Fruit fly (Drosophila melanogaster) whole organism, prepupa: ENCODE data around the gene Jon25Bii.

Experiments used
- Blimp-1 ChIP-seq: fragments of 200-800 bp; sonication (Bioruptor generic); optimal IDR thresholded peaks from 3 replicates; lab custom pipeline; 2017; ENCODE audit warnings: missing biosample characterization, missing genetic modification characterization, mild to moderate bottlenecking, moderate library complexity, missing genetic modification reagents
- CG11294 ChIP-seq: fragments of 200-800 bp; sonication (Bioruptor generic); IDR thresholded peaks from 2 replicates; pipeline ENCODE4 v1.3.6; 2022; ENCODE audit warnings: missing biosample characterization, missing genetic modification characterization
- CG11902 ChIP-seq: fragments of 200-800 bp; sonication (Bioruptor generic); optimal IDR thresholded peaks from 3 replicates; lab custom pipeline; 2016; ENCODE audit warnings: missing biosample characterization, missing genetic modification characterization
- CG15336 ChIP-seq: fragments of 200-800 bp; sonication (Bioruptor generic); IDR thresholded peaks from 2 replicates; pipeline ENCODE4 v1.3.6; 2022; ENCODE audit warnings: missing biosample characterization, missing genetic modification characterization
- CG1621 ChIP-seq: fragments of 200-800 bp; sonication (Bioruptor generic); optimal IDR thresholded peaks from 3 replicates; lab custom pipeline; 2018; ENCODE audit warnings: missing biosample characterization, mild to moderate bottlenecking, missing genetic modification characterization
- CG16779 ChIP-seq: fragments of 200-800 bp; sonication (Bioruptor generic); optimal IDR thresholded peaks from 3 replicates; lab custom pipeline; 2017; ENCODE audit warnings: missing biosample characterization, mild to moderate bottlenecking, missing genetic modification characterization
- CG3032 ChIP-seq: fragments of 200-800 bp; optimal IDR thresholded peaks from 2 replicates; lab custom pipeline; 2019; ENCODE audit warnings: missing biosample characterization, mild to moderate bottlenecking, missing genetic modification characterization, moderate library complexity
- CG32006 ChIP-seq: fragments of 200-800 bp; sonication (Bioruptor generic); optimal IDR thresholded peaks from 3 replicates; lab custom pipeline; 2017; ENCODE audit warnings: missing biosample characterization, mild to moderate bottlenecking, missing genetic modification characterization
- CG3919 ChIP-seq: fragments of 200-800 bp; sonication (Bioruptor generic); optimal IDR thresholded peaks from 3 replicates; lab custom pipeline; 2016; ENCODE audit warnings: missing biosample characterization, missing genetic modification characterization
- CG6163 ChIP-seq: fragments of 200-800 bp; sonication (Bioruptor generic); IDR thresholded peaks from 3 replicates; pipeline ENCODE4 v1.3.6; 2022; ENCODE audit warnings: missing biosample characterization, missing genetic modification characterization
- CG6276 ChIP-seq: fragments of 200-800 bp; sonication (Bioruptor generic); optimal IDR thresholded peaks from 2 replicates; lab custom pipeline; 2017; ENCODE audit warnings: missing biosample characterization, mild to moderate bottlenecking, missing genetic modification characterization
- CG6854 ChIP-seq: fragments of 200-800 bp; sonication (Bioruptor generic); optimal IDR thresholded peaks from 2 replicates; lab custom pipeline; 2017; ENCODE audit warnings: missing biosample characterization, mild to moderate bottlenecking, missing genetic modification characterization
- CG7368 ChIP-seq: fragments of 200-800 bp; sonication (Bioruptor generic); optimal IDR thresholded peaks from 3 replicates; lab custom pipeline; 2016; ENCODE audit warnings: missing biosample characterization, missing genetic modification characterization
- CG8632 ChIP-seq: fragments of 200-800 bp; sonication (Bioruptor generic); optimal IDR thresholded peaks from 3 replicates; lab custom pipeline; 2016; ENCODE audit warnings: missing biosample characterization, missing genetic modification characterization
- CG9139 ChIP-seq: fragments of 200-800 bp; sonication (Bioruptor generic); optimal IDR thresholded peaks from 3 replicates; lab custom pipeline; 2017; ENCODE audit warnings: missing biosample characterization, mild to moderate bottlenecking, missing genetic modification characterization
- Eip78C ChIP-seq: fragments of 200-800 bp; sonication (Bioruptor generic); peaks from one replicate; lab custom pipeline; 2016; ENCODE audit warnings: missing biosample characterization, missing genetic modification characterization
- Gug ChIP-seq: fragments of 200-800 bp; sonication (Bioruptor generic); IDR thresholded peaks from 2 replicates; pipeline ENCODE4 v1.3.6; 2022; ENCODE audit warnings: missing biosample characterization, missing genetic modification characterization
- Hr39 ChIP-seq: fragments of 200-800 bp; sonication (Bioruptor generic); optimal IDR thresholded peaks from 2 replicates; lab custom pipeline; 2016; ENCODE audit warnings: missing biosample characterization, missing genetic modification characterization
- Hr4 ChIP-seq: fragments of 200-800 bp; sonication (Bioruptor generic); optimal IDR thresholded peaks from 3 replicates; lab custom pipeline; 2016; ENCODE audit warnings: missing biosample characterization, missing genetic modification characterization
- Met ChIP-seq: fragments of 200-800 bp; sonication (Bioruptor generic); optimal IDR thresholded peaks from 3 replicates; lab custom pipeline; 2016; ENCODE audit warnings: missing biosample characterization, missing genetic modification characterization
- OdsH ChIP-seq: fragments of 200-800 bp; sonication (Bioruptor generic); optimal IDR thresholded peaks from 3 replicates; lab custom pipeline; 2016; ENCODE audit warnings: missing biosample characterization, missing genetic modification characterization
- Sox14 ChIP-seq: fragments of 200-800 bp; sonication (Bioruptor generic); optimal IDR thresholded peaks from 3 replicates; lab custom pipeline; 2016; ENCODE audit warnings: missing biosample characterization, missing genetic modification characterization
- achi ChIP-seq: fragments of 200-800 bp; sonication (Bioruptor generic); optimal IDR thresholded peaks from 3 replicates; lab custom pipeline; 2016; ENCODE audit warnings: missing biosample characterization, missing genetic modification characterization
- acj6 ChIP-seq: fragments of 200-800 bp; sonication (Bioruptor generic); optimal IDR thresholded peaks from 3 replicates; lab custom pipeline; 2016; ENCODE audit warnings: missing biosample characterization, missing genetic modification characterization
- dsx ChIP-seq: fragments of 200-800 bp; optimal IDR thresholded peaks from 3 replicates; lab custom pipeline; 2019; ENCODE audit warnings: missing biosample characterization, mild to moderate bottlenecking, missing genetic modification characterization, moderate library complexity; ENCODE audit not compliant: poor library complexity, severe bottlenecking
- eg ChIP-seq: fragments of 200-800 bp; sonication (Bioruptor generic); IDR thresholded peaks from 3 replicates; pipeline ENCODE4 v1.3.6; 2022; ENCODE audit warnings: missing biosample characterization, missing genetic modification characterization
- esn ChIP-seq: fragments of 200-800 bp; sonication (Bioruptor generic); optimal IDR thresholded peaks from 2 replicates; lab custom pipeline; 2016; ENCODE audit warnings: missing biosample characterization, mild to moderate bottlenecking, missing genetic modification characterization, moderate library complexity
- fd59A ChIP-seq: fragments of 200-800 bp; sonication (Bioruptor generic); optimal IDR thresholded peaks from 2 replicates; lab custom pipeline; 2017; ENCODE audit warnings: missing biosample characterization, mild to moderate bottlenecking, missing genetic modification characterization, missing genetic modification reagents
- pdm3 ChIP-seq: fragments of 200-800 bp; sonication (Bioruptor generic); optimal IDR thresholded peaks from 3 replicates; lab custom pipeline; 2016; ENCODE audit warnings: missing biosample characterization, missing genetic modification characterization
- salr ChIP-seq, 2 experiments: fragments of 200-800 bp; sonication (Bioruptor generic); optimal IDR thresholded peaks; 3 replicates each; lab custom pipeline; 2016 to 2018; ENCODE audit warnings: missing biosample characterization in 2 of 2, missing genetic modification characterization in 2 of 2, mild to moderate bottlenecking in 1 of 2
- spab ChIP-seq: fragments of 200-800 bp; sonication (Bioruptor generic); optimal IDR thresholded peaks from 2 replicates; lab custom pipeline; 2017; ENCODE audit warnings: missing biosample characterization, mild to moderate bottlenecking, missing genetic modification characterization, missing genetic modification reagents
- ss ChIP-seq, 2 experiments: fragments of 200-800 bp; sonication (Bioruptor generic); optimal IDR thresholded peaks; 2 replicates in 1 of 2; 3 replicates in 1 of 2; lab custom pipeline; 2017 to 2018; ENCODE audit warnings: mild to moderate bottlenecking in 2 of 2, missing biosample characterization in 2 of 2, missing genetic modification characterization in 2 of 2, moderate library complexity in 1 of 2
- svp ChIP-seq: fragments of 200-800 bp; sonication (Bioruptor generic); peaks from one replicate; lab custom pipeline; 2016; ENCODE audit warnings: missing biosample characterization, missing genetic modification characterization
- vri ChIP-seq: fragments of 200-800 bp; sonication (Bioruptor generic); optimal IDR thresholded peaks from 3 replicates; lab custom pipeline; 2016; ENCODE audit warnings: missing biosample characterization, mild to moderate bottlenecking, missing genetic modification characterization

Gene Jon25Bii

dm6 chr2L:4953086-4953570 is at the start of gene Jon25Bii:
TSS of gene Jon25Bii (minus strand) at chr2L:4953136.
- TF ChIP-seq CG11294 (GFP tag; lab: Robert Waterston, UW): no peak
- no peak for TF ChIP-seq Hr39 (GFP tag; lab: Kevin White, UChicago)
- no peak for TF ChIP-seq CG3032
- no peak for TF ChIP-seq Met (GFP tag; lab: Kevin White, UChicago)
- TF ChIP-seq pdm3 (GFP tag; lab: Kevin White, UChicago): no peak

- TF ChIP-seq spab (GFP tag; lab: Kevin White, UChicago) (no peak), achi (GFP tag; lab: Kevin White, UChicago) (no peak), esn (GFP tag; lab: Kevin White, UChicago) (no peak), Sox14 (GFP tag; lab: Kevin White, UChicago) (no peak), CG3919 (GFP tag; lab: Kevin White, UChicago) (no peak), CG8632 (no peak), CG32006 (GFP tag; lab: Kevin White, UChicago) (no peak), pdm3 (GFP tag; lab: Kevin White, UChicago) (no peak), CG7368 (GFP tag; lab: Kevin White, UChicago) (no peak), CG15336 (GFP tag; lab: Robert Waterston, UW) (no peak), fd59A (GFP tag; lab: Kevin White, UChicago) (no peak), svp (peak; percentile 52), CG11902 (no peak), ss (GFP tag; optimal IDR thresholded peaks at IDR 0.05; lab: Kevin White, UChicago) (no peak), Eip78C (GFP tag; lab: Kevin White, UChicago) (peak; percentile 21), Blimp-1 (GFP tag; lab: Kevin White, UChicago) (no peak), CG16779 (tag; lab: Kevin White, UChicago) (no peak)
Observed at dm6 chr2L:5002031-5002430, 49.1 kb upstream of the Jon25Bii start.

dm6 chr2L:5001582-5001929 is 48.6 kb upstream of the Jon25Bii start:
- no peak for TF ChIP-seq Hr39 (GFP tag; lab: Kevin White, UChicago)
- no peak for TF ChIP-seq pdm3 (GFP tag; lab: Kevin White, UChicago)
- no peak for TF ChIP-seq eg (GFP tag; lab: Robert Waterston, UW)
- TF ChIP-seq vri: peak; percentile 90
- no peak for TF ChIP-seq CG32006 (GFP tag; lab: Kevin White, UChicago)
- TF ChIP-seq CG6854 (GFP tag; lab: Kevin White, UChicago): no peak
- no peak for TF ChIP-seq CG1621
- no peak for TF ChIP-seq CG3032

- peak; percentile 62 for TF ChIP-seq CG11294 (GFP tag; lab: Robert Waterston, UW)
- TF ChIP-seq Gug (GFP tag; lab: Robert Waterston, UW): peak; percentile 49; the same call in 1 of the 2 replicates
- peak; percentile 9 for TF ChIP-seq OdsH (GFP tag; lab: Kevin White, UChicago)
- TF ChIP-seq eg (GFP tag; lab: Robert Waterston, UW): peak; percentile 73
- no peak for TF ChIP-seq CG9139
- TF ChIP-seq svp: peak; percentile 2
- TF ChIP-seq CG6276: no peak
- no peak for TF ChIP-seq acj6 (GFP tag; lab: Kevin White, UChicago)
- TF ChIP-seq salr (GFP tag; optimal IDR thresholded peaks at IDR 0.05; lab: Kevin White, UChicago): peak in 1 of 2 experiments; percentile 23
- peak; percentile 2 for TF ChIP-seq Hr4
- TF ChIP-seq dsx: peak; percentile 57
- TF ChIP-seq CG15336 (GFP tag; lab: Robert Waterston, UW): peak; percentile 7; the same call in 1 of the 2 replicates
- TF ChIP-seq CG6163 (GFP tag; lab: Robert Waterston, UW): peak; percentile 65
Observed at dm6 chr2L:5000919-5001581, 48.1 kb upstream of the Jon25Bii start.
